Worm (Caenorhabditis elegans): ENCODE data around the gene ula-1.

ce11 chrIII:4948631-4949030 is 28.5 kb upstream of the ula-1 start:
- TF ChIP-seq saeg-2 (GFP tag; IDR thresholded peaks at IDR 0.05) (no peak), egl-27 (tag; optimal IDR thresholded peaks at IDR 0.05) (no peak), nhr-28 (tag; optimal IDR thresholded peaks at IDR 0.05) (no peak), fos-1 (tag; optimal IDR thresholded peaks at IDR 0.05) (no peak), aha-1 (tag) (peak; percentile 97), lin-13 (GFP tag; optimal IDR thresholded peaks at IDR 0.05) (no peak), ztf-7 (tag; optimal IDR thresholded peaks at IDR 0.05) (no peak), nhr-6 (tag; optimal IDR thresholded peaks at IDR 0.05) (no peak), daf-12 (tag; optimal IDR thresholded peaks at IDR 0.05) (no peak), hlh-30 (tag; optimal IDR thresholded peaks at IDR 0.05; ENCODE audit: insufficient read depth) (peak; percentile 33), nhr-48 (tag; optimal IDR thresholded peaks at IDR 0.05) (no peak), fkh-10 (GFP tag; optimal IDR thresholded peaks at IDR 0.05) (no peak), tag-97 (GFP tag; IDR thresholded peaks at IDR 0.05) (no peak), dmd-8 (GFP tag; IDR thresholded peaks at IDR 0.05) (no peak)
